Worm (Caenorhabditis elegans) whole organism, late embryonic: ENCODE measurements around the gene rif-1.2.

Experiments used
- C08G9.2 ChIP-seq: sonication (generic microtip); optimal IDR thresholded peaks from 2 replicates; lab custom pipeline; 2016; ENCODE audit warnings: mild to moderate bottlenecking, missing genetic modification characterization, moderate library complexity, missing compliant biosample characterization
- C38D4.7 ChIP-seq: fragments of 200-800 bp; sonication (Bioruptor generic); optimal IDR thresholded peaks from 2 replicates; lab custom pipeline; 2018; ENCODE audit warnings: mild to moderate bottlenecking, missing genetic modification characterization, moderate library complexity, missing compliant biosample characterization
- F13H6.1 ChIP-seq: sonication (generic microtip); optimal IDR thresholded peaks from 2 replicates; lab custom pipeline; 2016; ENCODE audit warnings: missing genetic modification characterization, missing compliant biosample characterization
- K09A11.1 ChIP-seq: sonication (generic microtip); optimal IDR thresholded peaks from 2 replicates; lab custom pipeline; 2017; ENCODE audit warnings: antibody characterized with exemption, mild to moderate bottlenecking, missing genetic modification characterization, missing compliant biosample characterization; ENCODE audit not compliant: insufficient read depth
- ahr-1 ChIP-seq: sonication (generic microtip); optimal IDR thresholded peaks from 2 replicates; lab custom pipeline; 2016; ENCODE audit warnings: missing genetic modification characterization, missing compliant biosample characterization
- ceh-14 ChIP-seq: sonication (generic microtip); optimal IDR thresholded peaks from 2 replicates; lab custom pipeline; 2016; ENCODE audit warnings: missing genotype, missing genetic modification characterization, missing compliant biosample characterization
- ceh-18 ChIP-seq: sonication (generic microtip); optimal IDR thresholded peaks from 2 replicates; lab custom pipeline; 2016; ENCODE audit warnings: missing genetic modification characterization, missing compliant biosample characterization
- ceh-30 ChIP-seq: fragments of 150-350 bp; optimal IDR thresholded peaks from 2 replicates; lab custom pipeline; 2014; ENCODE audit warnings: missing biosample characterization, missing genetic modification characterization
- ceh-31 ChIP-seq: sonication (generic microtip); optimal IDR thresholded peaks from 2 replicates; lab custom pipeline; 2016; ENCODE audit warnings: missing genetic modification characterization, missing compliant biosample characterization
- ceh-34 ChIP-seq: sonication (generic microtip); optimal IDR thresholded peaks from 2 replicates; lab custom pipeline; 2016; ENCODE audit warnings: mild to moderate bottlenecking, missing genetic modification characterization, missing compliant biosample characterization
- ceh-48 ChIP-seq: sonication (generic microtip); optimal IDR thresholded peaks from 2 replicates; lab custom pipeline; 2016; ENCODE audit warnings: missing genetic modification characterization, inconsistent platforms, missing compliant biosample characterization
- ceh-9 ChIP-seq: sonication (generic microtip); optimal IDR thresholded peaks from 2 replicates; lab custom pipeline; 2016; ENCODE audit warnings: mild to moderate bottlenecking, missing genetic modification characterization, inconsistent platforms, missing compliant biosample characterization
- che-1 ChIP-seq: sonication (generic microtip); optimal IDR thresholded peaks from 2 replicates; lab custom pipeline; 2016; ENCODE audit warnings: mild to moderate bottlenecking, missing genetic modification characterization, missing compliant biosample characterization
- dve-1 ChIP-seq: sonication (generic microtip); optimal IDR thresholded peaks from 2 replicates; lab custom pipeline; 2017; ENCODE audit warnings: antibody characterized with exemption, mild to moderate bottlenecking, missing genetic modification characterization, missing compliant biosample characterization
- elt-2 ChIP-seq: sonication (generic microtip); optimal IDR thresholded peaks from 2 replicates; lab custom pipeline; 2016; ENCODE audit warnings: missing genetic modification reagents, missing genetic modification characterization, missing compliant biosample characterization
- ets-4 ChIP-seq: sonication (generic microtip); optimal IDR thresholded peaks from 2 replicates; lab custom pipeline; 2016; ENCODE audit warnings: missing genetic modification characterization, missing compliant biosample characterization
- eyg-1 ChIP-seq: sonication (generic microtip); optimal IDR thresholded peaks from 2 replicates; lab custom pipeline; 2016; ENCODE audit warnings: missing genotype, missing genetic modification characterization, missing compliant biosample characterization
- gmeb-2 ChIP-seq: sonication (generic microtip); optimal IDR thresholded peaks from 2 replicates; lab custom pipeline; 2016; ENCODE audit warnings: missing genetic modification characterization, inconsistent platforms, missing compliant biosample characterization
- hlh-30 ChIP-seq: sonication (generic microtip); optimal IDR thresholded peaks from 2 replicates; lab custom pipeline; 2017; ENCODE audit warnings: antibody characterized with exemption, missing genetic modification characterization, missing compliant biosample characterization; ENCODE audit not compliant: insufficient read depth
- hlh-6 ChIP-seq: sonication (generic microtip); optimal IDR thresholded peaks from 2 replicates; lab custom pipeline; 2016; ENCODE audit warnings: missing genotype, missing genetic modification characterization, missing compliant biosample characterization
- lim-6 ChIP-seq: sonication (generic microtip); optimal IDR thresholded peaks from 2 replicates; lab custom pipeline; 2016; ENCODE audit warnings: missing genetic modification characterization, missing compliant biosample characterization
- lin-11 ChIP-seq: fragments of 200-800 bp; sonication (Bioruptor generic); optimal IDR thresholded peaks from 2 replicates; lab custom pipeline; 2018; ENCODE audit warnings: mild to moderate bottlenecking, missing genetic modification characterization, missing compliant biosample characterization
- nfya-1 ChIP-seq: sonication (generic microtip); optimal IDR thresholded peaks from 2 replicates; lab custom pipeline; 2017; ENCODE audit warnings: missing genetic modification characterization, mild to moderate bottlenecking, missing compliant biosample characterization, antibody characterized with exemption, moderate library complexity
- nhr-11 ChIP-seq: fragments of 150-350 bp; optimal IDR thresholded peaks from 2 replicates; lab custom pipeline; 2014; ENCODE audit warnings: missing biosample characterization, missing genetic modification characterization
- pag-3 ChIP-seq: sonication (generic microtip); optimal IDR thresholded peaks from 2 replicates; lab custom pipeline; 2016; ENCODE audit warnings: missing compliant biosample characterization, missing genetic modification characterization, borderline replicate concordance
- pat-9 ChIP-seq: fragments of 200-800 bp; sonication (Bioruptor generic); optimal IDR thresholded peaks from 2 replicates; lab custom pipeline; 2018; ENCODE audit warnings: mild to moderate bottlenecking, missing genetic modification characterization, moderate library complexity, missing compliant biosample characterization
- pax-1 ChIP-seq: fragments of 150-350 bp; optimal IDR thresholded peaks from 2 replicates; lab custom pipeline; 2014; ENCODE audit warnings: missing biosample characterization, missing genetic modification characterization
- pha-2 ChIP-seq: sonication (generic microtip); optimal IDR thresholded peaks from 2 replicates; lab custom pipeline; 2017; ENCODE audit warnings: mild to moderate bottlenecking, missing genetic modification characterization, missing compliant biosample characterization
- pha-4 ChIP-seq: fragments of 150-350 bp; optimal IDR thresholded peaks from 2 replicates; lab custom pipeline; 2018; ENCODE audit warnings: missing biosample characterization, missing genetic modification reagents, missing genetic modification characterization
- pqm-1 ChIP-seq: sonication (generic microtip); optimal IDR thresholded peaks from 2 replicates; lab custom pipeline; 2016; ENCODE audit warnings: missing genetic modification characterization, missing compliant biosample characterization
- rnt-1 ChIP-seq: sonication (generic microtip); optimal IDR thresholded peaks from 2 replicates; lab custom pipeline; 2016; ENCODE audit warnings: missing genetic modification characterization, missing compliant biosample characterization
- sdc-2 ChIP-seq: sonication (generic microtip); optimal IDR thresholded peaks from 2 replicates; lab custom pipeline; 2016; ENCODE audit warnings: missing genotype, missing genetic modification characterization, missing compliant biosample characterization
- sox-2 ChIP-seq: fragments of 200-800 bp; sonication (Bioruptor generic); IDR thresholded peaks from 2 replicates; pipeline ENCODE4 v1.3.6; 2022; ENCODE audit warnings: missing genetic modification reagents, missing genetic modification characterization, missing compliant biosample characterization
- syd-9 ChIP-seq: sonication (generic microtip); optimal IDR thresholded peaks from 2 replicates; lab custom pipeline; 2016; ENCODE audit warnings: mild to moderate bottlenecking, missing genetic modification characterization, moderate library complexity, missing compliant biosample characterization
- tbx-2 ChIP-seq: sonication (generic microtip); optimal IDR thresholded peaks from 2 replicates; lab custom pipeline; 2016; ENCODE audit warnings: missing genetic modification characterization, missing compliant biosample characterization
- unc-3 ChIP-seq, 2 experiments: fragments of 200-800 bp in 1 of 2; sonication (Bioruptor generic) in 1 of 2; sonication (generic microtip) in 1 of 2; conservative IDR thresholded peaks in 1 of 2; optimal IDR thresholded peaks in 1 of 2; 2 replicates each; pipeline versions ENCODE4 v1.3.6 to Lab custom; 2016 to 2022; ENCODE audit warnings: missing compliant biosample characterization in 2 of 2, missing genetic modification characterization in 2 of 2, missing genetic modification reagents in 1 of 2
- unc-42 ChIP-seq: sonication (generic microtip); optimal IDR thresholded peaks from 2 replicates; lab custom pipeline; 2016; ENCODE audit warnings: missing genotype, missing genetic modification characterization, missing compliant biosample characterization
- unc-55 ChIP-seq: sonication (generic microtip); optimal IDR thresholded peaks from 2 replicates; lab custom pipeline; 2017; ENCODE audit warnings: missing biosample characterization, missing genetic modification reagents, missing genetic modification characterization

The rif-1.2 gene

ce11 chrX:12365388-12365787 is 5.8 kb downstream of the rif-1.2 start, which contains the start of gene F19H6.4:
F19H6.4 (plus strand) TSS chrX:12365688.
- TF ChIP-seq unc-42 (tag; lab: Kevin White, UChicago), result no peak
- TF ChIP-seq, all 69 proteins: peak for 0

ce11 chrX:12364804-12365203 is 6.4 kb downstream of the rif-1.2 start, which contains the start of gene F19H6.5:
F19H6.5 (minus strand) TSS chrX:12364904.
- no peak for TF ChIP-seq ahr-1 (tag; lab: Kevin White, UChicago)

- TF ChIP-seq rnt-1 (tag; lab: Kevin White, UChicago) (peak; percentile 85), unc-42 (tag; lab: Kevin White, UChicago) (peak; percentile 65), ceh-18 (tag; lab: Kevin White, UChicago) (peak; percentile 94), C38D4.7 (GFP tag; lab: Kevin White, UChicago) (no peak), lim-6 (no peak), pax-1 (tag; lab: Kevin White, UChicago) (peak; percentile 20), ceh-48 (peak; percentile 38), ceh-31 (tag; lab: Kevin White, UChicago) (peak; percentile 64), unc-55 (GFP tag; lab: Kevin White, UChicago) (no peak), nhr-11 (peak; percentile 73), sox-2 (GFP tag; lab: Robert Waterston, UW) (no peak), ceh-30 (tag; lab: Kevin White, UChicago) (peak; percentile 1), ahr-1 (tag; lab: Kevin White, UChicago) (no peak), ceh-14 (tag; lab: Kevin White, UChicago) (peak; percentile 42), sdc-2 (tag; lab: Kevin White, UChicago) (peak; percentile 99), ceh-34 (tag; lab: Kevin White, UChicago) (peak; percentile 67), nfya-1 (peak; percentile 87), syd-9 (tag; lab: Kevin White, UChicago) (peak; percentile 51), pqm-1 (tag; lab: Kevin White, UChicago) (peak; percentile 33), elt-2 (tag; lab: Kevin White, UChicago) (peak; percentile 64), unc-3 (GFP tag; conservative IDR thresholded peaks at IDR 0.05; lab: Robert Waterston, UW) (peak; percentile 9; the same call in 1 of the 2 replicates), unc-3 (tag; optimal IDR thresholded peaks at IDR 0.05; lab: Kevin White, UChicago) (peak; percentile 55), ets-4 (peak; percentile 53), hlh-6 (no peak), dve-1 (tag; lab: Kevin White, UChicago) (peak; percentile 96), tbx-2 (tag; lab: Kevin White, UChicago) (peak; percentile 71), K09A11.1 (peak; percentile 78)
Observed at ce11 chrX:12362951-12363486, 8.2 kb downstream of the rif-1.2 start.

- TF ChIP-seq ceh-18 (tag; lab: Kevin White, UChicago) (no peak), pha-2 (tag; lab: Kevin White, UChicago) (no peak), pha-4 (no peak), pax-1 (tag; lab: Kevin White, UChicago) (no peak), gmeb-2 (tag; lab: Kevin White, UChicago) (no peak), sdc-2 (tag; lab: Kevin White, UChicago) (no peak), rnt-1 (tag; lab: Kevin White, UChicago) (no peak), F13H6.1 (tag; lab: Kevin White, UChicago) (no peak), ceh-9 (no peak), sox-2 (GFP tag; lab: Robert Waterston, UW) (no peak), che-1 (tag; lab: Kevin White, UChicago) (no peak), C08G9.2 (no peak), hlh-30 (tag; lab: Kevin White, UChicago) (no peak), eyg-1 (tag; lab: Kevin White, UChicago) (no peak), lin-11 (no peak), pat-9 (tag; lab: Kevin White, UChicago) (no peak), pag-3 (tag; lab: Kevin White, UChicago) (no peak)
- TF ChIP-seq, all 69 proteins: peak for 0
Observed at ce11 chrX:12360444-12360843, 10.8 kb downstream of the rif-1.2 start, which contains the start of the genes nspc-15 and F19H6.6. nspc-15 (plus strand) TSS chrX:12360744. F19H6.6 (plus strand) TSS chrX:12360827.
